Fruit fly (Drosophila melanogaster) S2 (cell line): ENCODE measurements around the gene Ass.

Experiments
- CG8478 ChIP-seq: fragments of >200 bp; optimal IDR thresholded peaks from 2 replicates; lab custom pipeline; 2018
- CTCF ChIP-seq, 2 experiments: fragments of >200 bp; optimal IDR thresholded peaks; 2 replicates each; lab custom pipeline; 2018

The Ass gene

dm6 chr3R:6644334-6644733 lies at the start of gene Ass:
Gene Ass (minus strand): TSS chr3R:6644434.
- TF ChIP-seq CG8478 (lab: Kevin White, UChicago) (no peak), CTCF (optimal IDR thresholded peaks at IDR 0.05; lab: Kevin White, UChicago) (no peak)

dm6 chr3R:6692432-6692831 lies 48.2 kb upstream of the Ass start, which contains the start of gene Ccp84Ad:
Gene Ccp84Ad (plus strand): TSS chr3R:6692732.
- TF ChIP-seq CTCF (optimal IDR thresholded peaks at IDR 0.05; lab: Kevin White, UChicago) (no peak), CG8478 (lab: Kevin White, UChicago) (no peak)

dm6 chr3R:6691658-6692057 lies 47.4 kb upstream of the Ass start, which contains the start of gene Ccp84Ae:
Gene Ccp84Ae (minus strand): TSS chr3R:6691758.
- TF ChIP-seq CG8478 (lab: Kevin White, UChicago): no peak
- TF ChIP-seq CTCF (optimal IDR thresholded peaks at IDR 0.05; lab: Kevin White, UChicago): no peak

dm6 chr3R:6690139-6690538 lies 45.9 kb upstream of the Ass start, which contains the start of gene Ccp84Af:
Gene Ccp84Af (minus strand): TSS chr3R:6690239.
- TF ChIP-seq CTCF (optimal IDR thresholded peaks at IDR 0.05; lab: Kevin White, UChicago): no peak
- no peak for TF ChIP-seq CG8478 (lab: Kevin White, UChicago)

dm6 chr3R:6688160-6688559 lies 43.9 kb upstream of the Ass start:
- TF ChIP-seq CTCF (optimal IDR thresholded peaks at IDR 0.05; lab: Kevin White, UChicago) (no peak), CG8478 (lab: Kevin White, UChicago) (no peak)

dm6 chr3R:6687219-6687618 lies 43.0 kb upstream of the Ass start:
- TF ChIP-seq CTCF (optimal IDR thresholded peaks at IDR 0.05; lab: Kevin White, UChicago) (no peak), CG8478 (lab: Kevin White, UChicago) (no peak)

dm6 chr3R:6686428-6686827 lies 42.2 kb upstream of the Ass start, which contains the start of gene Ccp84Ag:
Gene Ccp84Ag (plus strand): TSS chr3R:6686728.
- TF ChIP-seq CG8478 (lab: Kevin White, UChicago) (no peak), CTCF (optimal IDR thresholded peaks at IDR 0.05; lab: Kevin White, UChicago) (no peak)

dm6 chr3R:6684145-6684544 lies 39.9 kb upstream of the Ass start, which contains the start of gene Edg84A:
Gene Edg84A (plus strand): TSS chr3R:6684445.
- TF ChIP-seq CG8478 (lab: Kevin White, UChicago) (no peak), CTCF (optimal IDR thresholded peaks at IDR 0.05; lab: Kevin White, UChicago) (no peak)

dm6 chr3R:6683671-6684070 lies 39.4 kb upstream of the Ass start:
- peak; percentile 76 to 91 for TF ChIP-seq CTCF (optimal IDR thresholded peaks at IDR 0.05; lab: Kevin White, UChicago)
- TF ChIP-seq CG8478 (lab: Kevin White, UChicago): no peak

- no peak for TF ChIP-seq CG8478 (lab: Kevin White, UChicago)
- peak in 1 of 2 experiments; percentile 16 for TF ChIP-seq CTCF (optimal IDR thresholded peaks at IDR 0.05; lab: Kevin White, UChicago)
Measured at dm6 chr3R:6683135-6683534, 38.9 kb upstream of the Ass start.

dm6 chr3R:6678480-6678879 lies 34.2 kb upstream of the Ass start, which contains the start of gene lab:
Gene lab (minus strand): TSS chr3R:6678590.
- TF ChIP-seq CG8478 (lab: Kevin White, UChicago): no peak
- TF ChIP-seq CTCF (optimal IDR thresholded peaks at IDR 0.05; lab: Kevin White, UChicago): peak in 1 of 2 experiments; percentile 18

dm6 chr3R:6674548-6674947 lies 30.3 kb upstream of the Ass start:
- TF ChIP-seq CTCF (optimal IDR thresholded peaks at IDR 0.05; lab: Kevin White, UChicago): no peak
- no peak for TF ChIP-seq CG8478 (lab: Kevin White, UChicago)

dm6 chr3R:6672303-6673007 lies 28.2 kb upstream of the Ass start:
- TF ChIP-seq CG8478 (lab: Kevin White, UChicago): no peak

dm6 chr3R:6668234-6668633 lies 24.0 kb upstream of the Ass start:
- TF ChIP-seq CG8478 (lab: Kevin White, UChicago): no peak
- no peak for TF ChIP-seq CTCF (optimal IDR thresholded peaks at IDR 0.05; lab: Kevin White, UChicago)

- TF ChIP-seq CG8478 (lab: Kevin White, UChicago) (no peak), CTCF (optimal IDR thresholded peaks at IDR 0.05; lab: Kevin White, UChicago) (no peak)
Measured at dm6 chr3R:6667245-6667644, 23.0 kb upstream of the Ass start.
